Worm (Caenorhabditis elegans) whole organism, L4 larva: Measurements from ENCODE around the gene C18A3.11.
A peak's percentile ranks its signal among the peaks of the same experiment; 100 is the strongest.

Experiments
- F26F4.8 ChIP-seq: fragments of 200-800 bp; sonication (Bioruptor generic); conservative IDR thresholded peaks from 2 replicates; pipeline ENCODE4 v1.3.6; 2022; ENCODE audit warnings: missing genetic modification characterization, missing compliant biosample characterization
- R02D3.7 ChIP-seq: fragments of 150-350 bp; sonication (generic microtip); optimal IDR thresholded peaks from 3 replicates; lab custom pipeline; 2014; ENCODE audit warnings: missing biosample characterization, missing genetic modification characterization
- Y48G9A.11 ChIP-seq: fragments of 200-800 bp; sonication (Bioruptor generic); IDR thresholded peaks from 2 replicates; pipeline ENCODE4 v1.3.6; 2022; ENCODE audit warnings: missing genetic modification reagents, missing genetic modification characterization, missing compliant biosample characterization
- Y5F2A.4 ChIP-seq: fragments of 200-800 bp; sonication (Bioruptor generic); optimal IDR thresholded peaks from 2 replicates; lab custom pipeline; 2018; ENCODE audit warnings: mild to moderate bottlenecking, missing genetic modification characterization, missing compliant biosample characterization
- ZK546.5 ChIP-seq, 2 experiments: sonication (generic microtip); optimal IDR thresholded peaks; 2 replicates each; lab custom pipeline; 2017; ENCODE audit warnings: missing biosample characterization in 2 of 2, missing genetic modification characterization in 2 of 2
- aha-1 ChIP-seq: fragments of 150-350 bp; peaks from one replicate; lab custom pipeline; 2014; ENCODE audit warnings: missing biosample characterization, missing genetic modification characterization
- aly-2 ChIP-seq: sonication (generic microtip); optimal IDR thresholded peaks from 2 replicates; lab custom pipeline; 2018; ENCODE audit warnings: missing biosample characterization, missing genetic modification characterization
- ceh-44 ChIP-seq: fragments of 200-800 bp; sonication (Bioruptor generic); IDR thresholded peaks from 2 replicates; pipeline ENCODE4 v1.3.6; 2022; ENCODE audit warnings: missing genetic modification reagents, missing genetic modification characterization, missing compliant biosample characterization
- ceh-62 ChIP-seq: sonication (generic microtip); optimal IDR thresholded peaks from 2 replicates; lab custom pipeline; 2017; ENCODE audit warnings: missing biosample characterization, missing genetic modification characterization
- ces-1 ChIP-seq: fragments of 150-350 bp; sonication (generic microtip); optimal IDR thresholded peaks from 4 replicates; lab custom pipeline; 2014; ENCODE audit warnings: missing biosample characterization, missing genetic modification reagents, missing genetic modification characterization
- daf-12 ChIP-seq: fragments of 150-350 bp; optimal IDR thresholded peaks from 2 replicates; lab custom pipeline; 2014; ENCODE audit warnings: missing biosample characterization, missing genetic modification reagents, missing genetic modification characterization
- daf-19 ChIP-seq: fragments of 200-800 bp; sonication (Bioruptor generic); conservative IDR thresholded peaks from 2 replicates; pipeline ENCODE4 v1.3.6; 2022; ENCODE audit warnings: missing genetic modification characterization, missing compliant biosample characterization
- daf-8 ChIP-seq: fragments of 200-800 bp; sonication (Bioruptor generic); IDR thresholded peaks from 2 replicates; pipeline ENCODE4 v1.3.6; 2022; ENCODE audit warnings: missing genetic modification characterization, missing compliant biosample characterization
- dmd-6 ChIP-seq: fragments of 200-800 bp; sonication (Bioruptor generic); IDR thresholded peaks from 2 replicates; pipeline ENCODE4 v1.3.6; 2022; ENCODE audit warnings: missing genetic modification reagents, missing genetic modification characterization, missing compliant biosample characterization
- dve-1 ChIP-seq: sonication (generic microtip); optimal IDR thresholded peaks from 2 replicates; lab custom pipeline; 2017; ENCODE audit warnings: antibody characterized with exemption, mild to moderate bottlenecking, missing genetic modification characterization, missing compliant biosample characterization; ENCODE audit not compliant: insufficient read depth
- egl-27 ChIP-seq: sonication (generic microtip); optimal IDR thresholded peaks from 3 replicates; lab custom pipeline; 2017; ENCODE audit warnings: missing biosample characterization, missing genetic modification reagents, missing genetic modification characterization
- egl-43 ChIP-seq: fragments of 200-800 bp; sonication (Bioruptor generic); IDR thresholded peaks from 2 replicates; pipeline ENCODE4 v1.3.6; 2022; ENCODE audit warnings: missing genetic modification reagents, missing genetic modification characterization, missing compliant biosample characterization
- fkh-10 ChIP-seq: fragments of 150-350 bp; optimal IDR thresholded peaks from 2 replicates; lab custom pipeline; 2014; ENCODE audit warnings: missing biosample characterization, missing genetic modification reagents, missing genetic modification characterization
- hlh-11 ChIP-seq: fragments of 200-800 bp; sonication (Bioruptor generic); optimal IDR thresholded peaks from 2 replicates; lab custom pipeline; 2018; ENCODE audit warnings: mild to moderate bottlenecking, missing genetic modification characterization, missing compliant biosample characterization
- hlh-30 ChIP-seq: sonication (generic microtip); optimal IDR thresholded peaks from 2 replicates; lab custom pipeline; 2017; ENCODE audit warnings: antibody characterized with exemption, mild to moderate bottlenecking, missing genetic modification characterization, missing compliant biosample characterization; ENCODE audit not compliant: insufficient read depth
- lim-7 ChIP-seq: fragments of 200-800 bp; sonication (Bioruptor generic); IDR thresholded peaks from 2 replicates; pipeline ENCODE4 v1.3.6; 2022; ENCODE audit warnings: missing genetic modification characterization, missing compliant biosample characterization
- lin-29 ChIP-seq: fragments of 200-800 bp; sonication (Bioruptor generic); IDR thresholded peaks from 2 replicates; pipeline ENCODE4 v1.3.6; 2022; ENCODE audit warnings: missing genetic modification reagents, missing genetic modification characterization, missing compliant biosample characterization
- lir-3 ChIP-seq: sonication (generic microtip); optimal IDR thresholded peaks from 2 replicates; lab custom pipeline; 2016; ENCODE audit warnings: mild to moderate bottlenecking, missing genetic modification characterization, missing compliant biosample characterization
- lsy-2 ChIP-seq, 2 experiments: fragments of 150-350 bp in 1 of 2; sonication (generic microtip) in 1 of 2; optimal IDR thresholded peaks; 2 replicates each; lab custom pipeline; 2014 to 2017; ENCODE audit warnings: missing biosample characterization in 2 of 2, missing genetic modification characterization in 2 of 2
- mdl-1 ChIP-seq, 2 experiments: fragments of 150-350 bp in 1 of 2; sonication (generic microtip) in 1 of 2; optimal IDR thresholded peaks; 2 replicates each; lab custom pipeline; 2014 to 2017; ENCODE audit warnings: missing biosample characterization in 2 of 2, missing genetic modification characterization in 2 of 2
- mep-1 ChIP-seq: fragments of 150-350 bp; sonication (generic microtip); optimal IDR thresholded peaks from 3 replicates; lab custom pipeline; 2014; ENCODE audit warnings: missing biosample characterization, missing genetic modification characterization
- mxl-2 ChIP-seq: fragments of 200-800 bp; sonication (Bioruptor generic); conservative IDR thresholded peaks from 2 replicates; pipeline ENCODE4 v1.3.6; 2022; ENCODE audit warnings: missing genetic modification reagents, missing genetic modification characterization, missing compliant biosample characterization
- mxl-3 ChIP-seq: fragments of 200-800 bp; sonication (Bioruptor generic); optimal IDR thresholded peaks from 2 replicates; lab custom pipeline; 2018; ENCODE audit warnings: mild to moderate bottlenecking, missing genetic modification characterization, missing compliant biosample characterization
- nhr-102 ChIP-seq: sonication (generic microtip); optimal IDR thresholded peaks from 2 replicates; lab custom pipeline; 2016; ENCODE audit warnings: mild to moderate bottlenecking, missing genetic modification characterization, moderate library complexity, missing compliant biosample characterization
- nhr-11 ChIP-seq: fragments of 150-350 bp; optimal IDR thresholded peaks from 2 replicates; lab custom pipeline; 2014; ENCODE audit warnings: missing biosample characterization, missing genetic modification characterization
- nhr-111 ChIP-seq: fragments of 200-800 bp; sonication (Bioruptor generic); optimal IDR thresholded peaks from 2 replicates; lab custom pipeline; 2018; ENCODE audit warnings: mild to moderate bottlenecking, missing genetic modification characterization, missing compliant biosample characterization
- nhr-28 ChIP-seq: fragments of 150-350 bp; optimal IDR thresholded peaks from 2 replicates; lab custom pipeline; 2014; ENCODE audit warnings: missing biosample characterization, missing genetic modification characterization
- nhr-48 ChIP-seq: sonication (generic microtip); optimal IDR thresholded peaks from 2 replicates; lab custom pipeline; 2016; ENCODE audit warnings: mild to moderate bottlenecking, missing genetic modification characterization, missing compliant biosample characterization
- nhr-6 ChIP-seq: fragments of 150-350 bp; optimal IDR thresholded peaks from 2 replicates; lab custom pipeline; 2014; ENCODE audit warnings: missing biosample characterization, missing genetic modification characterization
- nhr-76 ChIP-seq: fragments of 150-350 bp; optimal IDR thresholded peaks from 2 replicates; lab custom pipeline; 2014; ENCODE audit warnings: missing biosample characterization, missing genetic modification characterization
- nhr-77 ChIP-seq: fragments of 150-350 bp; optimal IDR thresholded peaks from 2 replicates; lab custom pipeline; 2014; ENCODE audit warnings: missing biosample characterization, missing genetic modification characterization
- pqm-1 ChIP-seq: sonication (generic microtip); optimal IDR thresholded peaks from 2 replicates; lab custom pipeline; 2017; ENCODE audit warnings: missing biosample characterization, missing genetic modification characterization
- set-16 ChIP-seq: fragments of 200-800 bp; sonication (Bioruptor generic); IDR thresholded peaks from 2 replicates; pipeline ENCODE4 v1.3.6; 2022; ENCODE audit warnings: missing genetic modification reagents, missing genetic modification characterization, missing compliant biosample characterization
- skn-1 ChIP-seq: fragments of 150-350 bp; optimal IDR thresholded peaks from 2 replicates; lab custom pipeline; 2014; ENCODE audit warnings: missing biosample characterization, missing genetic modification characterization
- snpc-1.2 ChIP-seq: fragments of 200-800 bp; sonication (Bioruptor generic); IDR thresholded peaks from 2 replicates; pipeline ENCODE4 v1.3.6; 2022; ENCODE audit warnings: missing genetic modification reagents, missing genetic modification characterization, missing compliant biosample characterization
- unc-130 ChIP-seq: sonication (generic microtip); optimal IDR thresholded peaks from 2 replicates; lab custom pipeline; 2016; ENCODE audit warnings: missing genetic modification reagents, missing genetic modification characterization, missing compliant biosample characterization
- unc-39 ChIP-seq: sonication (generic microtip); optimal IDR thresholded peaks from 2 replicates; lab custom pipeline; 2017; ENCODE audit warnings: missing biosample characterization, missing genetic modification characterization
- unc-62 ChIP-seq, 3 experiments: fragments of 150-350 bp in 1 of 3; sonication (generic microtip); optimal IDR thresholded peaks in 2 of 3; peaks in 1 of 3; 1 replicate in 1 of 3; 2 replicates in 2 of 3; lab custom pipeline; 2014 to 2017; ENCODE audit warnings: missing biosample characterization in 3 of 3, missing genetic modification characterization in 3 of 3, missing genetic modification reagents in 3 of 3, missing genotype in 1 of 3
- vab-7 ChIP-seq: fragments of 200-800 bp; sonication (Bioruptor generic); IDR thresholded peaks from 2 replicates; pipeline ENCODE4 v1.3.6; 2022; ENCODE audit warnings: missing genetic modification reagents, missing genetic modification characterization, missing compliant biosample characterization
- zag-1 ChIP-seq: fragments of 150-350 bp; optimal IDR thresholded peaks from 2 replicates; lab custom pipeline; 2014; ENCODE audit warnings: missing biosample characterization, missing genetic modification characterization
- ztf-7 ChIP-seq: fragments of 150-350 bp; optimal IDR thresholded peaks from 2 replicates; lab custom pipeline; 2014; ENCODE audit warnings: missing biosample characterization, missing genetic modification characterization

C18A3.11 gene

DNA sequence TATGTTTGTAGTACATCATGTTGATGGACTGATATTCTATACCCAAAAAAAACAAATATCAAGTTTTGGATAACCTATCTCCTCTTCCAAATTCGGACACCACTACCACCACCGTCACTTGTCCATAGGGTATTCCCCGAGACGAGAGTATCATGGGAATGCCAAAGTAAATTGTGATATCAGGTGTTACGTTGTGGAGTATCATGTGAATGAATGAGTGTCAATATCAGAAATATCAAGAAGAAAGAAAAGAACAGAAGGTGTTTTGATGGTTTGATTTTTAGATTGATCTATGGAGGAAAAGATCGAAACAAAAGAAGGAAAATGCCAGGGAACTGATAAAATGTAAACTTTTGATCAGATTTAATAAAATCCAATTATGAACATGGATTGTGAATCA is 32.6 kb upstream of the C18A3.11 start:
- no peak for TF ChIP-seq lsy-2 (tag; optimal IDR thresholded peaks at IDR 0.05; lab: Kevin White, UChicago)
- TF ChIP-seq aly-2 (tag; lab: Kevin White, UChicago) = no peak
- peak; percentile 52 for TF ChIP-seq dve-1
- TF ChIP-seq mep-1 (tag; lab: Kevin White, UChicago) = peak; percentile 7
- TF ChIP-seq nhr-6 (tag; lab: Kevin White, UChicago) = peak; percentile 30
- TF ChIP-seq nhr-76 = no peak
- TF ChIP-seq mdl-1 (tag; optimal IDR thresholded peaks at IDR 0.05; lab: Kevin White, UChicago) = peak in 1 of 2 experiments; percentile 50
- peak; percentile 21 for TF ChIP-seq nhr-77 (tag; lab: Kevin White, UChicago)
- TF ChIP-seq nhr-11 = peak; percentile 47
- TF ChIP-seq unc-62 (GFP tag; optimal IDR thresholded peaks at IDR 0.05 in 1 of 2; lab: Kevin White, UChicago) = no peak
- TF ChIP-seq unc-62 (tag; optimal IDR thresholded peaks at IDR 0.05; lab: Kevin White, UChicago) = no peak
- peak; percentile 51 for TF ChIP-seq hlh-11 (tag; lab: Kevin White, UChicago)
- peak; percentile 80 for TF ChIP-seq aha-1
- TF ChIP-seq nhr-28 (tag; lab: Kevin White, UChicago) = peak; percentile 70
- TF ChIP-seq dmd-6 (GFP tag; lab: Robert Waterston, UW) = peak; percentile 78
- TF ChIP-seq ZK546.5 (tag; optimal IDR thresholded peaks at IDR 0.05; lab: Kevin White, UChicago) = no peak
- no peak for TF ChIP-seq unc-130 (GFP tag; lab: Kevin White, UChicago)
- TF ChIP-seq F26F4.8 (GFP tag; lab: Robert Waterston, UW) = no peak
- TF ChIP-seq mxl-3 = peak; percentile 31
- TF ChIP-seq hlh-30 (tag; lab: Kevin White, UChicago) = peak; percentile 90

DNA sequence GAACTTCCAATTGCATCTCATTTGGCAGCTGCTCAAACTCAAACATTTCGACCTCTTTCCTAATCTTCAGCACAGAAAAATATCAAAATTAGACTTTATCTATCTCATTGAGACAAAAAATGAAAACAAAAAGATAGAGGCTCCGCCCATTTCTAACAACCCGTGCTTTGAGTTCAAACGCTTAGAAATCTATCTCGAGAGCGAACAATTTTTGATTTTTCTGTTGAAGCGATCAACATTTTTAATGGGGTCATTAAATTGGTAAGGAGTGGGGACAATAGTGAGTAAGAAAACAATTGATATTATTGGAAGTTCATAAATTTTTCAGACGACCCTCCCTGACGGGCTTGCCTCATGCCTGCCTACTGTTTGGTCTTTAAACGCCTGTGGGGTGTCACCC is 32.0 kb upstream of the C18A3.11 start, which contains the start of the genes C25H3.10 and C25H3.1:
C25H3.10 (minus strand) TSS at position 101 of the 400 bp plus-strand sequence.
C25H3.1 (plus strand) TSS at position 203 of the 400 bp plus-strand sequence.
- no peak for TF ChIP-seq vab-7
- TF ChIP-seq skn-1 (tag; lab: Kevin White, UChicago) = no peak
- no peak for TF ChIP-seq fkh-10 (GFP tag; lab: Kevin White, UChicago)
- TF ChIP-seq hlh-30 (tag; lab: Kevin White, UChicago) = peak; percentile 19
- no peak for TF ChIP-seq lir-3 (tag; lab: Kevin White, UChicago)
- TF ChIP-seq egl-43 (GFP tag; lab: Robert Waterston, UW) = no peak
- peak; percentile 12 for TF ChIP-seq nhr-28 (tag; lab: Kevin White, UChicago)

DNA sequence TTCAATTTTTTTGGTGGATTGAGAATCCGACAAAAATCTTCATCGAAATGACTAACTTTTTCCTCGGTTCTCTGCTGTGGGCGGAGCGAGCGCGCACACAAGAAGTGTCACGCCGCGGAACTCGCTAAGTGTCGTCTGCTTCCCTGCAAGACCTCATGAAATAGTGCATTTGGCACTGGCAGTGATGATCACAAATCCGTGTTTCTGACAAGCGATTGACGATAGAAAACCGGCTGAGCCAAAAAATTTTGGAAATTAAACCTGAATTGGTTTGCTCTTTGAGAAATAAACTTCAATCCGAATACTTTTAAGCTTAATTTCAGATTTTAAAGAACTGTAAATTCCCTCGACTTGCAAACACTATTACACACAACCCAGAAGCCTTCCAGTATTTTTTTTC is 29.3 kb upstream of the C18A3.11 start:
- TF ChIP-seq egl-27 (tag; lab: Kevin White, UChicago) (no peak), set-16 (no peak), Y5F2A.4 (no peak), unc-39 (no peak), dve-1 (peak; percentile 87), mxl-2 (GFP tag; lab: Robert Waterston, UW) (no peak), daf-12 (tag; lab: Kevin White, UChicago) (no peak), ZK546.5 (tag; optimal IDR thresholded peaks at IDR 0.05; lab: Kevin White, UChicago) (no peak), unc-62 (GFP tag; optimal IDR thresholded peaks at IDR 0.05 in 1 of 2; lab: Kevin White, UChicago) (peak in 1 of 2 experiments; percentile 59), unc-62 (tag; optimal IDR thresholded peaks at IDR 0.05; lab: Kevin White, UChicago) (no peak), ces-1 (GFP tag; lab: Kevin White, UChicago) (no peak), daf-19 (GFP tag; lab: Robert Waterston, UW) (no peak), lim-7 (GFP tag; lab: Robert Waterston, UW) (no peak), nhr-28 (tag; lab: Kevin White, UChicago) (peak; percentile 11), nhr-102 (tag; lab: Kevin White, UChicago) (peak; percentile 66), nhr-111 (GFP tag; lab: Kevin White, UChicago) (peak; percentile 39), zag-1 (tag; lab: Kevin White, UChicago) (no peak), snpc-1.2 (no peak; the same call in 1 of the 2 replicates), fkh-10 (GFP tag; lab: Kevin White, UChicago) (no peak), Y48G9A.11 (0 out of 2 replicates have a peak, but pooled peaks have one; percentile 39), lsy-2 (tag; optimal IDR thresholded peaks at IDR 0.05; lab: Kevin White, UChicago) (peak in 1 of 2 experiments; percentile 76), ceh-62 (no peak), daf-8 (GFP tag; lab: Robert Waterston, UW) (no peak), dmd-6 (GFP tag; lab: Robert Waterston, UW) (peak; percentile 43), pqm-1 (tag; lab: Kevin White, UChicago) (no peak), mxl-3 (no peak), lin-29 (GFP tag; lab: Robert Waterston, UW) (no peak), nhr-48 (tag; lab: Kevin White, UChicago) (no peak), nhr-11 (peak; percentile 0), R02D3.7 (tag; lab: Kevin White, UChicago) (no peak), vab-7 (no peak), ztf-7 (tag; lab: Kevin White, UChicago) (peak; percentile 27), ceh-44 (GFP tag; lab: Robert Waterston, UW) (peak; percentile 93)
